Worm (Caenorhabditis elegans): ENCODE data around the gene cdd-2.
A peak's percentile ranks its signal among the peaks of the same experiment; 100 is the strongest.

cdd-2 gene

ce11 chrIV:7532360-7532759 is 15.3 kb downstream of the cdd-2 start, which contains the start of gene R05G6.1:
Gene R05G6.1, plus strand, starts transcription at chrIV:7532660.
- TF ChIP-seq elt-2 (tag; optimal IDR thresholded peaks at IDR 0.05) (no peak), ZK546.5 (tag; optimal IDR thresholded peaks at IDR 0.05) (no peak), hmg-11 (tag; optimal IDR thresholded peaks at IDR 0.05) (no peak), fos-1 (tag; optimal IDR thresholded peaks at IDR 0.05) (no peak), R02D3.7 (tag; optimal IDR thresholded peaks at IDR 0.05) (no peak), nhr-67 (tag; optimal IDR thresholded peaks at IDR 0.05) (no peak), nhr-28 (tag; optimal IDR thresholded peaks at IDR 0.05) (no peak), fkh-2 (tag; optimal IDR thresholded peaks at IDR 0.05) (no peak), fkh-10 (GFP tag; optimal IDR thresholded peaks at IDR 0.05) (no peak)

DNA sequence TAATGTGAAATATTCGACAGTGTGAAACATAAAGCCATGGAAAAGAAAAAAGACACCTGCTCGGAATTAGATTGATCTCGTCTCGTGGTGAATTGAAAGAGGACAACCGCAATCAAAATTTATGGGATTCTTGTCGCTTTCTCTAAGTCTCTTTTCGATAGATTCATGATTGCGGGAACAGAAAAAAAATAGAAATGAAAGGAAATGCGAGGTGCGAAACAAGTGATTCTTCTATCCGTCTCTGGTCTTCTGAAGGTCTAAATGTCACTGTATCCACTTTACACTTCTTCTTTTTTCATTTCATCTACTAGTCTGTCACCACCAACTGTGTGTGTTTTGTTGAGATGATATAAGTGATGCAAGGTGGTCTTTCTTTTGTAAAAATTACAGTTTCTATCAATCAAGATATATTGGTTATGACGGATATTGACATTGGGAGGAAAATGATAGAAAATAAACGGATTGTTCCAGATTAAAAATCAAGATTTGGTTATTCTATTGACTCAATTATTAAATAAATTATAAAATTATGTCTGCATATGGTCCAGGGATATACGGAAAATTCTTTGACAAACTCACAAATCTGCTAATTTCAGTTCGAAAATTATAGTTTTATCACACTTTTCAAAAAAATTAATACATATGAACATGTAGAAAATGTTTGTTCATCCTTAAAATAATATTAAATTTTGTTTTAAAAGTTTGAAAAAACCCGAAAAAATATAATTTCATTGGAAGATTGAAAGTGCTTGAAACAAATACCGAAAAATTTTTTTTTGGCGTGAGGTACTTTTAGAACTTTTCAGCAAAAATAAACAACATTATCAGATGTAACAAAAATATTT is 17.2 kb downstream of the cdd-2 start:
- TF ChIP-seq hmg-11 (tag; optimal IDR thresholded peaks at IDR 0.05): no peak
- TF ChIP-seq ztf-11 (tag; optimal IDR thresholded peaks at IDR 0.05): no peak
- peak; percentile 26 for TF ChIP-seq egl-5 (tag; optimal IDR thresholded peaks at IDR 0.05)
- TF ChIP-seq nhr-25 (tag; optimal IDR thresholded peaks at IDR 0.05): peak; percentile 48
- no peak for TF ChIP-seq pqm-1 (tag; optimal IDR thresholded peaks at IDR 0.05)

DNA sequence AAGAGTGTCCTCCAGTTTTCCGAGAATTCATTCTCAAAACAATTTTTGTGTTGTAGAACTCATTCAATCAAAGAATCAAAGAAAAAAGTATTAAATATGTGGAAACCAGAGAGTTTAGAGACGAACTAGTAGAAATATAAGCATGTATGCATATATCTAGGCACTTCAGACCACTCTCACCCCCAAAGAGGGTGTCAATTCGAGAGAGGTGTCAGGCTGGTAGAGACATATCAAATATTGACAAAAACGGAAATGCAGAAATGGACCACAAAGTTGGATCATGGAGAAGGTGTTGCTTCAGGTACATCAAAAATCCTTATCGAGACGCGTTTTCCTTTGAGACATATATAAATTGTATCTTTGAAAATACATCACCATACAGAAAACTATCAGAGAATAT is 23.9 kb downstream of the cdd-2 start:
- no peak for TF ChIP-seq elt-3 (tag; optimal IDR thresholded peaks at IDR 0.05)
- TF ChIP-seq snpc-4 (tag; optimal IDR thresholded peaks at IDR 0.05): no peak
- peak; percentile 27 for TF ChIP-seq pha-4 (tag; optimal IDR thresholded peaks at IDR 0.05)
- TF ChIP-seq nhr-77 (tag; optimal IDR thresholded peaks at IDR 0.05): no peak
- no peak for TF ChIP-seq unc-39 (tag; optimal IDR thresholded peaks at IDR 0.05)

DNA sequence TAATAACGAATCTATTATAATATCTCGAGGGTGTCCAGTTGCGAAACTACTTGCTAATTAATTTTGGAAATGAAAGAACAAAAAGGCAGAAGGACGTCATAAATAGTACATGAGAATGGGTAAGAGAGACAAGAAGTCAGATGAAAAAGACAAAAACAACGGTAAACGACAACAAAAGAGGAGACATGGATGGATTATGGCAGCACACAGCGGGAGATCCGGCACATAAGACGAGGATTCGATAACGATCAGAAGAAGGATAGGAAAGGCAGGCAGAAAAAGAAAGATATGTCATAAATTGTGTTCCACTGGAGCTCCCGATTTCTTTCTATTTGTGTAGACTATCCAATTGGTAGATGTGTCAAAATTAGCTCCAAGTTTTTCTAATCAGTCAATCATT is 26.1 kb downstream of the cdd-2 start:
- no peak for TF ChIP-seq lin-39 (tag; optimal IDR thresholded peaks at IDR 0.05)
- no peak for TF ChIP-seq unc-62 (GFP tag; optimal IDR thresholded peaks at IDR 0.05)
- no peak for TF ChIP-seq ceh-16 (tag; optimal IDR thresholded peaks at IDR 0.05)
- no peak for TF ChIP-seq ztf-11 (tag; optimal IDR thresholded peaks at IDR 0.05)
- no peak for TF ChIP-seq sea-2 (GFP tag; optimal IDR thresholded peaks at IDR 0.05)
- TF ChIP-seq zag-1 (tag; optimal IDR thresholded peaks at IDR 0.05): no peak
- no peak for TF ChIP-seq ZK546.5 (tag; optimal IDR thresholded peaks at IDR 0.05)
- no peak for TF ChIP-seq nhr-76 (tag; optimal IDR thresholded peaks at IDR 0.05)
- TF ChIP-seq pqm-1 (tag; optimal IDR thresholded peaks at IDR 0.05): no peak
- no peak for TF ChIP-seq nfya-1 (tag; optimal IDR thresholded peaks at IDR 0.05; ENCODE audit: insufficient read depth)
- TF ChIP-seq pha-4 (tag; optimal IDR thresholded peaks at IDR 0.05): no peak
- TF ChIP-seq ceh-28 (tag; optimal IDR thresholded peaks at IDR 0.05): no peak
- no peak for TF ChIP-seq ceh-82 (tag; optimal IDR thresholded peaks at IDR 0.05)
- no peak for TF ChIP-seq lsy-12 (tag; optimal IDR thresholded peaks at IDR 0.05)
- no peak for TF ChIP-seq elt-3 (tag; optimal IDR thresholded peaks at IDR 0.05)
- TF ChIP-seq eor-1 (tag; optimal IDR thresholded peaks at IDR 0.05): no peak
- no peak for TF ChIP-seq daf-12 (tag; optimal IDR thresholded peaks at IDR 0.05)
- TF ChIP-seq tbx-2 (tag; optimal IDR thresholded peaks at IDR 0.05): no peak
- TF ChIP-seq egl-27 (tag; optimal IDR thresholded peaks at IDR 0.05): no peak
- no peak for TF ChIP-seq nhr-67 (tag; optimal IDR thresholded peaks at IDR 0.05)

DNA sequence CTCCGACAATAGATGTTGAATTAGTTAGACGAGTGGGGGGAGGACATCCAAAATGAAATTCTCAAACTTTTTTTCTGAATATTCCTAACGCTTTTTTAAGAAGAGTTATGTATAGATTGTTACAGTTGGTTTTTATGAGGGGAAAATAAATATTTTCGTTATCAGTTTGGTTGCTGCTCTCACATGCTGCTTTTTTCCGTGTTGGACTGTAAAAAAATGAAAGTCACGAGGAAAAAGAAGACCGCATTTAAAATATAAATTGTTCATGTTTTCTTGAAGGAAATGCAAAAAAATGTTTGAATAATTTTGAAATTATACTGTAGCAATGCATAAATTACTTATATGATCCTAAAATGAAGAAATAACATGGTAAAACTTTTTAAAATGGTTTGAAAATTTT is 26.9 kb downstream of the cdd-2 start:
- peak; percentile 50 for TF ChIP-seq pqm-1 (tag; optimal IDR thresholded peaks at IDR 0.05)
- no peak for TF ChIP-seq nhr-237 (tag; optimal IDR thresholded peaks at IDR 0.05)
- TF ChIP-seq pha-4 (tag; optimal IDR thresholded peaks at IDR 0.05): peak; percentile 48
- TF ChIP-seq R02D3.7 (tag; optimal IDR thresholded peaks at IDR 0.05): no peak
- peak; percentile 65 for TF ChIP-seq elt-2 (tag; optimal IDR thresholded peaks at IDR 0.05)

Measured in whole organism, L3 larva.